Fruit fly (Drosophila melanogaster): Measurements from ENCODE around the gene Elp4.

dm6 chr2L:5507823-5508438 lies 16.0 kb upstream of the Elp4 start:
- TF ChIP-seq CG8478 (optimal IDR thresholded peaks at IDR 0.05) (no peak), CTCF (optimal IDR thresholded peaks at IDR 0.05) (no peak)

Measured in S2 (cell line).